Worm (Caenorhabditis elegans): ENCODE results near the gene gly-8.

gly-8 gene

DNA sequence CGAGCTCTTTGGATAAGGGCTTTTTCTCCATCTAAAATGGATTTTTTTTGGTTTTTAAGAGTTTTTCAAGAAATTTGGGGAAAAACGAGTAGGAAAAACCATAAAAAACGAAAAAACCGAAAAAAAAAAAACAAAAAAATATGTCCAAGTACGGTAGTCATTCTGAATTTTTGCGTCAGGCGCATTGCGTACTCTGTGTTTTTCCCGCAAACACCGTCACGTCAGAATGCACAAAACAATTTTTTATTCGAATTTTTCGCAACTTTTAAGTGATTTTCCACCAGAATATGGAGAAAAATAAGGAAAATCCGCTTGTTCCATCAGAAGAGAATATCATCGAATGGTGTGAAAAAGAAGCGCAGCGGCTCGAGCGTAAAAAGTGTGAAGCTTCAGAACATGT lies 43.7 kb upstream of the gly-8 start, which contains the start of the genes Y66D12A.6 and ceh-92 (continued):
- TF ChIP-seq lin-35 (GFP tag; optimal IDR thresholded peaks at IDR 0.05) (no peak), ama-1 (optimal IDR thresholded peaks at IDR 0.05) (no peak), ama-1 (GFP tag; optimal IDR thresholded peaks at IDR 0.05) (no peak), lin-40 (tag; optimal IDR thresholded peaks at IDR 0.05) (no peak)

DNA sequence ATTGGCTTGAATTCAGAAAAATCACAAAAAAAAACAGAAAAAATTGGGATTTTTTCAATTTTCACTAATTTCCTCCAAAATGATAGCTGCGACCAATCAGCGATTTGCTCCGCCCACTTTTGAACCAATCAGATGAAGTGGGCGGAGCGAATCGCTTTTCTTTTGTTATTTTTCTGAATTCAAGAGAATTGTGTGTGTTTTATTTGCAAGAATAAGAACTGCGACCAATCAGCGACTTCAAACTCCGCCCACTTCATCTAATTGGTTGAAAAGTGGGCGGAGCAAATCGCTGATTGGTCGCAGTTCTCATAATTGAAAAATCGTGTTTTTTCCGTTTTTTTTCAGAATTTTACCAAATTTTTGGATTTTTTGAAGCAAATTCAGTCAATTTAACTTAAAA lies 42.5 kb upstream of the gly-8 start:
- no peak for TF ChIP-seq Y56A3A.18 (GFP tag; IDR thresholded peaks at IDR 0.05)
- TF ChIP-seq nfyb-1 (GFP tag; IDR thresholded peaks at IDR 0.05) = peak; percentile 64; the same call in 1 of the 2 replicates

- TF ChIP-seq mel-28 (tag; optimal IDR thresholded peaks at IDR 0.05; ENCODE audit: borderline replicate concordance) (no peak), attf-3 (GFP tag; conservative IDR thresholded peaks at IDR 0.05) (no peak), dpl-1 (GFP tag; optimal IDR thresholded peaks at IDR 0.05) (no peak), B0261.1 (tag; optimal IDR thresholded peaks at IDR 0.05) (no peak), cebp-2 (GFP tag; IDR thresholded peaks at IDR 0.05) (no peak), attf-6 (GFP tag; IDR thresholded peaks at IDR 0.05) (no peak), F55B11.4 (tag; optimal IDR thresholded peaks at IDR 0.05; ENCODE audit: borderline replicate concordance, insufficient read depth) (no peak), madf-8 (GFP tag; conservative IDR thresholded peaks at IDR 0.05) (no peak), B0019.2 (GFP tag; conservative IDR thresholded peaks at IDR 0.05) (no peak), lag-1 (GFP tag; IDR thresholded peaks at IDR 0.05) (no peak), ceh-58 (GFP tag; IDR thresholded peaks at IDR 0.05) (no peak), lsy-27 (tag; optimal IDR thresholded peaks at IDR 0.05; ENCODE audit: borderline replicate concordance, insufficient read depth) (no peak), K11D2.4 (GFP tag; IDR thresholded peaks at IDR 0.05) (no peak), egl-44 (GFP tag; IDR thresholded peaks at IDR 0.05) (no peak), efl-1 (GFP tag; optimal IDR thresholded peaks at IDR 0.05) (no peak), hrde-1 (tag; optimal IDR thresholded peaks at IDR 0.05; ENCODE audit: borderline replicate concordance) (no peak), ztf-25 (GFP tag; IDR thresholded peaks at IDR 0.05) (no peak)
These were observed 36.1 kb upstream of the gly-8 start, which contains the start of gene Y66D12A.3 for ce11 chrIII:11588911-11589310. TSS of gene Y66D12A.3 (plus strand) at chrIII:11589211.

DNA sequence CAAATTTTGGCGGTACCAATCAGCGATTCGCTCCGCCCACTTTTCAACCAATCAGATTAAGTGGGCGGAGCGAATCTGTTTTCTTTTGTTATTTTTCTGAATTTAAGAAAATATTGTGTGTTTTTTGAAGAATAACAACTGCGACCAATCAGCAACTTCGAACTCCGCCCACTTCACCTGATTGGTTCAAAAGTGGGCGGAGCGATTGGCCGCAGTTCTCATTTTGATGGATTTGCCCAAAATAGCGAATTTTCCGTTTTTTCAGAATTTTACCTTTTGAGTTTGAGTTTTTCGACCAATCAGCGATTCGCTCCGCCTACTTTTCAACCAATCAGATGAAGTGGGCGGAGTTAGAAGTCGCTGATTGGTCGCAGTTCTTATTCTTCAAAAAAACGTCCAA lies 35.7 kb upstream of the gly-8 start:
- TF ChIP-seq Y56A3A.18 (GFP tag; IDR thresholded peaks at IDR 0.05) (no peak), cebp-1 (GFP tag; IDR thresholded peaks at IDR 0.05) (no peak), cebp-1 (tag; optimal IDR thresholded peaks at IDR 0.05) (no peak), C17E4.6 (GFP tag; IDR thresholded peaks at IDR 0.05) (no peak), zfh-2 (GFP tag; conservative IDR thresholded peaks at IDR 0.05) (no peak), ceh-58 (GFP tag; IDR thresholded peaks at IDR 0.05) (no peak), tbx-9 (tag; optimal IDR thresholded peaks at IDR 0.05; ENCODE audit: borderline replicate concordance) (no peak)

- TF ChIP-seq mcd-1 (GFP tag; IDR thresholded peaks at IDR 0.05) (peak; percentile 72), die-1 (tag; optimal IDR thresholded peaks at IDR 0.05) (no peak), ceh-100 (GFP tag; IDR thresholded peaks at IDR 0.05) (peak; percentile 85)
These were observed 34.8 kb upstream of the gly-8 start for ce11 chrIII:11590255-11590654.

DNA sequence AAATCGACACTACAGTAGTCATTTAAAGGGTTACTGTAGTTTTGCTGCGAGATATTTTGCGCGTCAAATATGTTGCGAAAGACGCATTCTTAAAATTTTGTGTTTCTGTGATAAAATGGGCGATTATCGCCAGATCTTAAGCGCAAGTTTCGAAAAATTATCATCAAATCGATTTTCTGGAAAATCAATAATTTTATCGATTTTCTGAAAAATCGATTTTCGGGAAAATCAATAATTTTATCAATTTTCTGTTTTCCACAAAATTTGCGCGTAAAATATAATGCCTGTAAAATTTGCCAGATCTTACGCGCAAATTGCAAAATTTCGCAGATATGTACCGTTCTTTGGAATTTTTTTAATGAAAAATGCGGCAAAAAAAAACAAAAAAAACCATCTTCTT lies 32.9 kb upstream of the gly-8 start:
- TF ChIP-seq ztf-25 (GFP tag; IDR thresholded peaks at IDR 0.05) = no peak
- no peak for TF ChIP-seq C06A6.2 (GFP tag; conservative IDR thresholded peaks at IDR 0.05)
- TF ChIP-seq atf-7 (tag; optimal IDR thresholded peaks at IDR 0.05) = no peak
- TF ChIP-seq B0261.1 (tag; optimal IDR thresholded peaks at IDR 0.05) = no peak

All from whole organism, young adult.